Worm (Caenorhabditis elegans) whole organism, L4 larva: ENCODE data around the gene ZC262.13.

Source experiments
- F26F4.8 ChIP-seq: fragments of 200-800 bp; sonication (Bioruptor generic); conservative IDR thresholded peaks from 2 replicates; pipeline ENCODE4 v1.3.6; 2022; ENCODE audit warnings: missing genetic modification characterization, missing compliant biosample characterization
- F37D6.2 ChIP-seq: sonication (generic microtip); optimal IDR thresholded peaks from 2 replicates; lab custom pipeline; 2016; ENCODE audit warnings: mild to moderate bottlenecking, missing genetic modification characterization, missing compliant biosample characterization
- R02D3.7 ChIP-seq: fragments of 150-350 bp; sonication (generic microtip); optimal IDR thresholded peaks from 3 replicates; lab custom pipeline; 2014; ENCODE audit warnings: missing biosample characterization, missing genetic modification characterization
- Y105C5A.15 ChIP-seq: fragments of 200-800 bp; sonication (Bioruptor generic); IDR thresholded peaks from 2 replicates; pipeline ENCODE4 v1.3.6; 2022; ENCODE audit warnings: missing genetic modification characterization, missing compliant biosample characterization
- Y5F2A.4 ChIP-seq: fragments of 200-800 bp; sonication (Bioruptor generic); optimal IDR thresholded peaks from 2 replicates; lab custom pipeline; 2018; ENCODE audit warnings: mild to moderate bottlenecking, missing genetic modification characterization, missing compliant biosample characterization
- aha-1 ChIP-seq: fragments of 150-350 bp; peaks from one replicate; lab custom pipeline; 2014; ENCODE audit warnings: missing biosample characterization, missing genetic modification characterization
- ama-1 ChIP-seq: fragments of 150-350 bp; optimal IDR thresholded peaks from 2 replicates; lab custom pipeline; 2014; ENCODE audit warnings: inconsistent platforms, mixed read lengths
- arid-1 ChIP-seq: fragments of 200-800 bp; sonication (Bioruptor generic); conservative IDR thresholded peaks from 2 replicates; pipeline ENCODE4 v1.3.6; 2022; ENCODE audit warnings: missing genetic modification reagents, missing genetic modification characterization, missing compliant biosample characterization
- ceh-20 ChIP-seq: fragments of 200-800 bp; sonication (Bioruptor generic); IDR thresholded peaks from 2 replicates; pipeline ENCODE4 v1.3.6; 2022; ENCODE audit warnings: missing genetic modification reagents, missing genetic modification characterization, missing compliant biosample characterization
- ceh-28 ChIP-seq: fragments of 150-350 bp; optimal IDR thresholded peaks from 2 replicates; lab custom pipeline; 2014; ENCODE audit warnings: missing biosample characterization, missing genetic modification reagents, missing genetic modification characterization
- ceh-44 ChIP-seq: fragments of 200-800 bp; sonication (Bioruptor generic); IDR thresholded peaks from 2 replicates; pipeline ENCODE4 v1.3.6; 2022; ENCODE audit warnings: missing genetic modification reagents, missing genetic modification characterization, missing compliant biosample characterization
- cey-2 ChIP-seq: sonication (generic microtip); optimal IDR thresholded peaks from 3 replicates; lab custom pipeline; 2017; ENCODE audit warnings: missing genetic modification characterization, mild to moderate bottlenecking, missing compliant biosample characterization, antibody characterized with exemption, borderline replicate concordance; ENCODE audit not compliant: insufficient read depth
- ctbp-1 ChIP-seq: fragments of 200-800 bp; sonication (Bioruptor generic); IDR thresholded peaks from 2 replicates; pipeline ENCODE4 v1.3.6; 2022; ENCODE audit warnings: missing genetic modification reagents, missing genetic modification characterization, missing compliant biosample characterization
- daf-19 ChIP-seq: fragments of 200-800 bp; sonication (Bioruptor generic); conservative IDR thresholded peaks from 2 replicates; pipeline ENCODE4 v1.3.6; 2022; ENCODE audit warnings: missing genetic modification characterization, missing compliant biosample characterization
- dmd-6 ChIP-seq: fragments of 200-800 bp; sonication (Bioruptor generic); IDR thresholded peaks from 2 replicates; pipeline ENCODE4 v1.3.6; 2022; ENCODE audit warnings: missing genetic modification reagents, missing genetic modification characterization, missing compliant biosample characterization
- dmd-8 ChIP-seq: fragments of 200-800 bp; sonication (Bioruptor generic); IDR thresholded peaks from 2 replicates; pipeline ENCODE4 v1.3.6; 2022; ENCODE audit warnings: missing genetic modification characterization, missing compliant biosample characterization
- fkh-10 ChIP-seq: fragments of 150-350 bp; optimal IDR thresholded peaks from 2 replicates; lab custom pipeline; 2014; ENCODE audit warnings: missing biosample characterization, missing genetic modification reagents, missing genetic modification characterization
- gei-8 ChIP-seq: fragments of 200-800 bp; sonication (Bioruptor generic); optimal IDR thresholded peaks from 2 replicates; lab custom pipeline; 2018; ENCODE audit warnings: mild to moderate bottlenecking, missing genetic modification characterization, missing compliant biosample characterization
- hif-1 ChIP-seq, 2 experiments: sonication (generic microtip); optimal IDR thresholded peaks; 2 replicates each; lab custom pipeline; 2016 to 2017; ENCODE audit warnings: missing compliant biosample characterization in 2 of 2, missing genetic modification characterization in 2 of 2, missing genetic modification reagents in 2 of 2, missing genotype in 2 of 2, mild to moderate bottlenecking in 1 of 2
- hlh-11 ChIP-seq: fragments of 200-800 bp; sonication (Bioruptor generic); optimal IDR thresholded peaks from 2 replicates; lab custom pipeline; 2018; ENCODE audit warnings: mild to moderate bottlenecking, missing genetic modification characterization, missing compliant biosample characterization
- hlh-30 ChIP-seq: sonication (generic microtip); optimal IDR thresholded peaks from 2 replicates; lab custom pipeline; 2017; ENCODE audit warnings: antibody characterized with exemption, mild to moderate bottlenecking, missing genetic modification characterization, missing compliant biosample characterization; ENCODE audit not compliant: insufficient read depth
- hmg-1.1 ChIP-seq: fragments of 200-800 bp; sonication (Bioruptor generic); IDR thresholded peaks from 2 replicates; pipeline ENCODE4 v1.3.6; 2022; ENCODE audit warnings: missing genetic modification reagents, missing genetic modification characterization, missing compliant biosample characterization
- lin-1 ChIP-seq: fragments of 200-800 bp; sonication (Bioruptor generic); IDR thresholded peaks from 2 replicates; pipeline ENCODE4 v1.3.6; 2022; ENCODE audit warnings: missing genetic modification reagents, missing genetic modification characterization, missing compliant biosample characterization
- madf-5 ChIP-seq, 2 experiments: fragments of 200-800 bp; sonication (Bioruptor generic); IDR thresholded peaks; 2 replicates each; pipeline ENCODE4 v1.3.6; 2022; ENCODE audit warnings: missing compliant biosample characterization in 2 of 2, missing genetic modification characterization in 2 of 2
- mep-1 ChIP-seq: fragments of 150-350 bp; sonication (generic microtip); optimal IDR thresholded peaks from 3 replicates; lab custom pipeline; 2014; ENCODE audit warnings: missing biosample characterization, missing genetic modification characterization
- mes-2 ChIP-seq: sonication (generic microtip); optimal IDR thresholded peaks from 2 replicates; lab custom pipeline; 2016; ENCODE audit warnings: missing genotype, mild to moderate bottlenecking, missing genetic modification characterization, missing compliant biosample characterization; ENCODE audit not compliant: poor library complexity, severe bottlenecking
- nhr-102 ChIP-seq: sonication (generic microtip); optimal IDR thresholded peaks from 2 replicates; lab custom pipeline; 2016; ENCODE audit warnings: mild to moderate bottlenecking, missing genetic modification characterization, moderate library complexity, missing compliant biosample characterization
- nhr-11 ChIP-seq: fragments of 150-350 bp; optimal IDR thresholded peaks from 2 replicates; lab custom pipeline; 2014; ENCODE audit warnings: missing biosample characterization, missing genetic modification characterization
- nhr-41 ChIP-seq: fragments of 200-800 bp; sonication (Bioruptor generic); IDR thresholded peaks from 2 replicates; pipeline ENCODE4 v1.3.6; 2022; ENCODE audit warnings: missing genetic modification reagents, missing genetic modification characterization, missing compliant biosample characterization
- nhr-48 ChIP-seq: sonication (generic microtip); optimal IDR thresholded peaks from 2 replicates; lab custom pipeline; 2016; ENCODE audit warnings: mild to moderate bottlenecking, missing genetic modification characterization, missing compliant biosample characterization
- pha-4 ChIP-seq, 2 experiments: fragments of 150-350 bp in 1 of 2; fragments of 200-800 bp in 1 of 2; sonication (Bioruptor generic) in 1 of 2; IDR thresholded peaks in 1 of 2; optimal IDR thresholded peaks in 1 of 2; 2 replicates each; pipeline versions ENCODE4 v1.3.6 to Lab custom; 2014 to 2022; ENCODE audit warnings: missing genetic modification characterization in 2 of 2, missing genetic modification reagents in 2 of 2, missing biosample characterization in 1 of 2, missing compliant biosample characterization in 1 of 2
- php-3 ChIP-seq: fragments of 200-800 bp; sonication (Bioruptor generic); IDR thresholded peaks from 2 replicates; pipeline ENCODE4 v1.3.6; 2022; ENCODE audit warnings: missing genetic modification reagents, missing genetic modification characterization, missing compliant biosample characterization
- saeg-2 ChIP-seq: fragments of 200-800 bp; sonication (Bioruptor generic); IDR thresholded peaks from 2 replicates; pipeline ENCODE4 v1.3.6; 2022; ENCODE audit warnings: missing genetic modification reagents, missing genetic modification characterization, missing compliant biosample characterization
- set-16 ChIP-seq: fragments of 200-800 bp; sonication (Bioruptor generic); IDR thresholded peaks from 2 replicates; pipeline ENCODE4 v1.3.6; 2022; ENCODE audit warnings: missing genetic modification reagents, missing genetic modification characterization, missing compliant biosample characterization
- snpc-4 ChIP-seq: fragments of 150-350 bp; optimal IDR thresholded peaks from 2 replicates; lab custom pipeline; 2014; ENCODE audit warnings: missing biosample characterization, missing genetic modification characterization
- spr-3 ChIP-seq: fragments of 200-800 bp; sonication (Bioruptor generic); optimal IDR thresholded peaks from 2 replicates; lab custom pipeline; 2018; ENCODE audit warnings: mild to moderate bottlenecking, missing genetic modification characterization, missing compliant biosample characterization
- tag-97 ChIP-seq: fragments of 200-800 bp; sonication (Bioruptor generic); IDR thresholded peaks from 2 replicates; pipeline ENCODE4 v1.3.6; 2022; ENCODE audit warnings: missing genetic modification characterization, missing compliant biosample characterization
- unc-62 ChIP-seq, 3 experiments: fragments of 150-350 bp in 1 of 3; sonication (generic microtip); optimal IDR thresholded peaks in 2 of 3; peaks in 1 of 3; 1 replicate in 1 of 3; 2 replicates in 2 of 3; lab custom pipeline; 2014 to 2017; ENCODE audit warnings: missing biosample characterization in 3 of 3, missing genetic modification characterization in 3 of 3, missing genetic modification reagents in 3 of 3, missing genotype in 1 of 3
- zag-1 ChIP-seq: fragments of 150-350 bp; optimal IDR thresholded peaks from 2 replicates; lab custom pipeline; 2014; ENCODE audit warnings: missing biosample characterization, missing genetic modification characterization
- zfp-2 ChIP-seq: sonication (generic microtip); optimal IDR thresholded peaks from 2 replicates; lab custom pipeline; 2016; ENCODE audit warnings: mild to moderate bottlenecking, missing genetic modification characterization, missing compliant biosample characterization
- ztf-7 ChIP-seq: fragments of 150-350 bp; optimal IDR thresholded peaks from 2 replicates; lab custom pipeline; 2014; ENCODE audit warnings: missing biosample characterization, missing genetic modification characterization

The ZC262.13 gene

ce11 chrIII:8280352-8280751 lies 45.7 kb upstream of the ZC262.13 start:
- TF ChIP-seq aha-1 (tag; lab: Kevin White, UChicago) (peak; percentile 99), unc-62 (GFP tag; optimal IDR thresholded peaks at IDR 0.05 in 1 of 2; lab: Kevin White, UChicago) (peak in 1 of 2 experiments; percentile 94), unc-62 (tag; optimal IDR thresholded peaks at IDR 0.05; lab: Kevin White, UChicago) (no peak), lin-1 (GFP tag; lab: Robert Waterston, UW) (no peak), zag-1 (tag; lab: Kevin White, UChicago) (no peak)
- TF ChIP-seq, all 104 proteins: peak for 2

- TF ChIP-seq F26F4.8 (GFP tag; lab: Robert Waterston, UW) (no peak), unc-62 (GFP tag; optimal IDR thresholded peaks at IDR 0.05 in 1 of 2; lab: Kevin White, UChicago) (peak in 1 of 2 experiments; percentile 92), unc-62 (tag; optimal IDR thresholded peaks at IDR 0.05; lab: Kevin White, UChicago) (no peak)
Measured at ce11 chrIII:8281310-8281709, 44.7 kb upstream of the ZC262.13 start.

ce11 chrIII:8283525-8283924 lies 42.5 kb upstream of the ZC262.13 start:
- TF ChIP-seq ceh-28 (tag; lab: Kevin White, UChicago) (no peak), ctbp-1 (no peak), dmd-6 (no peak), ama-1 (no peak), Y5F2A.4 (GFP tag; lab: Kevin White, UChicago) (no peak), Y105C5A.15 (no peak), php-3 (GFP tag; lab: Robert Waterston, UW) (no peak), tag-97 (GFP tag; lab: Robert Waterston, UW) (no peak), nhr-48 (tag; lab: Kevin White, UChicago) (no peak), set-16 (no peak), spr-3 (GFP tag; lab: Kevin White, UChicago) (no peak), saeg-2 (no peak), nhr-41 (GFP tag; lab: Robert Waterston, UW) (no peak), cey-2 (tag; lab: Kevin White, UChicago) (no peak), zfp-2 (tag; lab: Kevin White, UChicago) (no peak), ceh-44 (no peak), snpc-4 (tag; lab: Kevin White, UChicago) (no peak), daf-19 (no peak), hif-1 (tag; optimal IDR thresholded peaks at IDR 0.05; lab: Kevin White, UChicago) (no peak)

- TF ChIP-seq fkh-10 (GFP tag; lab: Kevin White, UChicago) (peak; percentile 54), pha-4 (GFP tag; IDR thresholded peaks at IDR 0.05; lab: Robert Waterston, UW) (no peak), pha-4 (tag; optimal IDR thresholded peaks at IDR 0.05; lab: Kevin White, UChicago) (no peak)
Measured at ce11 chrIII:8286003-8286402, 40.0 kb upstream of the ZC262.13 start.

- TF ChIP-seq dmd-8 (GFP tag; lab: Robert Waterston, UW), result no peak
- TF ChIP-seq, all 104 proteins: peak for 0
Measured at ce11 chrIII:8286824-8287223, 39.2 kb upstream of the ZC262.13 start.

- TF ChIP-seq hmg-1.1 (GFP tag; lab: Robert Waterston, UW), result peak; percentile 26; the same call in 1 of the 2 replicates
- peak; percentile 55; the same call in 1 of the 2 replicates for TF ChIP-seq ceh-20 (GFP tag; lab: Robert Waterston, UW)
- TF ChIP-seq mep-1, result peak; percentile 9
- peak; percentile 94 for TF ChIP-seq aha-1 (tag; lab: Kevin White, UChicago)
- peak; percentile 37 for TF ChIP-seq mes-2 (tag; lab: Kevin White, UChicago)
- no peak for TF ChIP-seq R02D3.7 (tag; lab: Kevin White, UChicago)
- peak in 1 of 2 experiments; percentile 86 for TF ChIP-seq unc-62 (GFP tag; optimal IDR thresholded peaks at IDR 0.05 in 1 of 2; lab: Kevin White, UChicago)
- no peak for TF ChIP-seq unc-62 (tag; optimal IDR thresholded peaks at IDR 0.05; lab: Kevin White, UChicago)
- no peak for TF ChIP-seq ztf-7 (tag; lab: Kevin White, UChicago)
- TF ChIP-seq nhr-102 (tag; lab: Kevin White, UChicago), result no peak
- no peak for TF ChIP-seq nhr-41 (GFP tag; lab: Robert Waterston, UW)
- no peak for TF ChIP-seq ceh-44
- peak; percentile 57 for TF ChIP-seq hlh-11 (tag; lab: Kevin White, UChicago)
- peak; percentile 10 for TF ChIP-seq F37D6.2 (tag; lab: Kevin White, UChicago)
- TF ChIP-seq gei-8 (GFP tag; lab: Kevin White, UChicago), result no peak
- no peak for TF ChIP-seq madf-5 (GFP tag; IDR thresholded peaks at IDR 0.05; lab: Robert Waterston, UW)
- peak; percentile 3 for TF ChIP-seq hlh-30 (tag; lab: Kevin White, UChicago)
- no peak for TF ChIP-seq arid-1 (GFP tag; lab: Robert Waterston, UW)
- peak; percentile 3 for TF ChIP-seq nhr-11 (tag; lab: Kevin White, UChicago)
- TF ChIP-seq, all 104 proteins: peak for 10
Measured at ce11 chrIII:8287519-8287918, 38.5 kb upstream of the ZC262.13 start.
